Fruit fly (Drosophila melanogaster) whole organism, prepupa: ENCODE results near the gene CG34039.

Source experiments
- Blimp-1 ChIP-seq: fragments of 200-800 bp; sonication (Bioruptor generic); optimal IDR thresholded peaks from 3 replicates; lab custom pipeline; 2017; ENCODE audit warnings: missing biosample characterization, missing genetic modification characterization, mild to moderate bottlenecking, moderate library complexity, missing genetic modification reagents
- CG10631 ChIP-seq: fragments of 200-800 bp; sonication (Bioruptor generic); optimal IDR thresholded peaks from 2 replicates; lab custom pipeline; 2016; ENCODE audit warnings: missing biosample characterization, missing genetic modification characterization
- CG10669 ChIP-seq: fragments of 200-800 bp; sonication (Bioruptor generic); optimal IDR thresholded peaks from 3 replicates; lab custom pipeline; 2018; ENCODE audit warnings: missing biosample characterization, mild to moderate bottlenecking, missing genetic modification characterization, moderate library complexity
- CG15336 ChIP-seq: fragments of 200-800 bp; sonication (Bioruptor generic); IDR thresholded peaks from 2 replicates; pipeline ENCODE4 v1.3.6; 2022; ENCODE audit warnings: missing biosample characterization, missing genetic modification characterization
- CG3032 ChIP-seq: fragments of 200-800 bp; optimal IDR thresholded peaks from 2 replicates; lab custom pipeline; 2019; ENCODE audit warnings: missing biosample characterization, mild to moderate bottlenecking, missing genetic modification characterization, moderate library complexity
- CG32006 ChIP-seq: fragments of 200-800 bp; sonication (Bioruptor generic); optimal IDR thresholded peaks from 3 replicates; lab custom pipeline; 2017; ENCODE audit warnings: missing biosample characterization, mild to moderate bottlenecking, missing genetic modification characterization
- CG34406 ChIP-seq: fragments of 200-800 bp; sonication (Bioruptor generic); optimal IDR thresholded peaks from 3 replicates; lab custom pipeline; 2016; ENCODE audit warnings: missing biosample characterization, missing genetic modification characterization
- CG3919 ChIP-seq: fragments of 200-800 bp; sonication (Bioruptor generic); optimal IDR thresholded peaks from 3 replicates; lab custom pipeline; 2016; ENCODE audit warnings: missing biosample characterization, missing genetic modification characterization
- CG4318 ChIP-seq: fragments of 200-800 bp; sonication (Bioruptor generic); optimal IDR thresholded peaks from 3 replicates; lab custom pipeline; 2017; ENCODE audit warnings: missing biosample characterization, mild to moderate bottlenecking, missing genetic modification characterization
- CG6163 ChIP-seq: fragments of 200-800 bp; sonication (Bioruptor generic); IDR thresholded peaks from 3 replicates; pipeline ENCODE4 v1.3.6; 2022; ENCODE audit warnings: missing biosample characterization, missing genetic modification characterization
- CG6808 ChIP-seq: fragments of 200-800 bp; sonication (Bioruptor generic); optimal IDR thresholded peaks from 3 replicates; lab custom pipeline; 2017; ENCODE audit warnings: missing biosample characterization, missing genetic modification characterization, mild to moderate bottlenecking, moderate library complexity, missing genetic modification reagents
- CG6854 ChIP-seq: fragments of 200-800 bp; sonication (Bioruptor generic); optimal IDR thresholded peaks from 2 replicates; lab custom pipeline; 2017; ENCODE audit warnings: missing biosample characterization, mild to moderate bottlenecking, missing genetic modification characterization
- CG7368 ChIP-seq: fragments of 200-800 bp; sonication (Bioruptor generic); optimal IDR thresholded peaks from 3 replicates; lab custom pipeline; 2016; ENCODE audit warnings: missing biosample characterization, missing genetic modification characterization
- CG8119 ChIP-seq: fragments of 200-800 bp; sonication (Bioruptor generic); IDR thresholded peaks from 3 replicates; pipeline ENCODE4 v1.3.6; 2022; ENCODE audit warnings: missing biosample characterization, missing genetic modification characterization
- CG8632 ChIP-seq: fragments of 200-800 bp; sonication (Bioruptor generic); optimal IDR thresholded peaks from 3 replicates; lab custom pipeline; 2016; ENCODE audit warnings: missing biosample characterization, missing genetic modification characterization
- CG9139 ChIP-seq: fragments of 200-800 bp; sonication (Bioruptor generic); optimal IDR thresholded peaks from 3 replicates; lab custom pipeline; 2017; ENCODE audit warnings: missing biosample characterization, mild to moderate bottlenecking, missing genetic modification characterization
- Eip75B ChIP-seq: fragments of 200-800 bp; sonication (Bioruptor generic); optimal IDR thresholded peaks from 3 replicates; lab custom pipeline; 2016; ENCODE audit warnings: missing biosample characterization, missing genetic modification characterization
- Eip78C ChIP-seq: fragments of 200-800 bp; sonication (Bioruptor generic); peaks from one replicate; lab custom pipeline; 2016; ENCODE audit warnings: missing biosample characterization, missing genetic modification characterization
- Ets96B ChIP-seq: fragments of 200-800 bp; optimal IDR thresholded peaks from 2 replicates; lab custom pipeline; 2019; ENCODE audit warnings: missing biosample characterization, mild to moderate bottlenecking, missing genetic modification characterization, moderate library complexity
- Hr38 ChIP-seq: sonication (Bioruptor generic); optimal IDR thresholded peaks from 2 replicates; lab custom pipeline; 2016; ENCODE audit warnings: missing biosample characterization, missing genetic modification characterization
- Hr39 ChIP-seq: fragments of 200-800 bp; sonication (Bioruptor generic); optimal IDR thresholded peaks from 2 replicates; lab custom pipeline; 2016; ENCODE audit warnings: missing biosample characterization, missing genetic modification characterization
- Hr4 ChIP-seq: fragments of 200-800 bp; sonication (Bioruptor generic); optimal IDR thresholded peaks from 3 replicates; lab custom pipeline; 2016; ENCODE audit warnings: missing biosample characterization, missing genetic modification characterization
- Lpt ChIP-seq: fragments of 200-800 bp; sonication (Bioruptor generic); optimal IDR thresholded peaks from 3 replicates; lab custom pipeline; 2016; ENCODE audit warnings: missing biosample characterization, missing genetic modification characterization
- OdsH ChIP-seq: fragments of 200-800 bp; sonication (Bioruptor generic); optimal IDR thresholded peaks from 3 replicates; lab custom pipeline; 2016; ENCODE audit warnings: missing biosample characterization, missing genetic modification characterization
- Sox14 ChIP-seq: fragments of 200-800 bp; sonication (Bioruptor generic); optimal IDR thresholded peaks from 3 replicates; lab custom pipeline; 2016; ENCODE audit warnings: missing biosample characterization, missing genetic modification characterization
- Sox15 ChIP-seq: fragments of 200-800 bp; sonication (Bioruptor generic); optimal IDR thresholded peaks from 3 replicates; lab custom pipeline; 2016; ENCODE audit warnings: missing biosample characterization, missing genetic modification characterization
- achi ChIP-seq: fragments of 200-800 bp; sonication (Bioruptor generic); optimal IDR thresholded peaks from 3 replicates; lab custom pipeline; 2016; ENCODE audit warnings: missing biosample characterization, missing genetic modification characterization
- acj6 ChIP-seq: fragments of 200-800 bp; sonication (Bioruptor generic); optimal IDR thresholded peaks from 3 replicates; lab custom pipeline; 2016; ENCODE audit warnings: missing biosample characterization, missing genetic modification characterization
- dac ChIP-seq: fragments of 200-800 bp; sonication (Bioruptor generic); optimal IDR thresholded peaks from 2 replicates; lab custom pipeline; 2017; ENCODE audit warnings: missing biosample characterization, mild to moderate bottlenecking, missing genetic modification characterization
- dsx ChIP-seq: fragments of 200-800 bp; optimal IDR thresholded peaks from 3 replicates; lab custom pipeline; 2019; ENCODE audit warnings: missing biosample characterization, mild to moderate bottlenecking, missing genetic modification characterization, moderate library complexity; ENCODE audit not compliant: poor library complexity, severe bottlenecking
- eg ChIP-seq: fragments of 200-800 bp; sonication (Bioruptor generic); IDR thresholded peaks from 3 replicates; pipeline ENCODE4 v1.3.6; 2022; ENCODE audit warnings: missing biosample characterization, missing genetic modification characterization
- esn ChIP-seq: fragments of 200-800 bp; sonication (Bioruptor generic); optimal IDR thresholded peaks from 2 replicates; lab custom pipeline; 2016; ENCODE audit warnings: missing biosample characterization, mild to moderate bottlenecking, missing genetic modification characterization, moderate library complexity
- lz ChIP-seq: fragments of 200-800 bp; sonication (Bioruptor generic); optimal IDR thresholded peaks from 3 replicates; lab custom pipeline; 2016; ENCODE audit warnings: missing biosample characterization, missing genetic modification characterization
- pdm3 ChIP-seq: fragments of 200-800 bp; sonication (Bioruptor generic); optimal IDR thresholded peaks from 3 replicates; lab custom pipeline; 2016; ENCODE audit warnings: missing biosample characterization, missing genetic modification characterization
- salr ChIP-seq, 2 experiments: fragments of 200-800 bp; sonication (Bioruptor generic); optimal IDR thresholded peaks; 3 replicates each; lab custom pipeline; 2016 to 2018; ENCODE audit warnings: missing biosample characterization in 2 of 2, missing genetic modification characterization in 2 of 2, mild to moderate bottlenecking in 1 of 2
- spab ChIP-seq: fragments of 200-800 bp; sonication (Bioruptor generic); optimal IDR thresholded peaks from 2 replicates; lab custom pipeline; 2017; ENCODE audit warnings: missing biosample characterization, mild to moderate bottlenecking, missing genetic modification characterization, missing genetic modification reagents
- ss ChIP-seq, 2 experiments: fragments of 200-800 bp; sonication (Bioruptor generic); optimal IDR thresholded peaks; 2 replicates in 1 of 2; 3 replicates in 1 of 2; lab custom pipeline; 2017 to 2018; ENCODE audit warnings: mild to moderate bottlenecking in 2 of 2, missing biosample characterization in 2 of 2, missing genetic modification characterization in 2 of 2, moderate library complexity in 1 of 2
- svp ChIP-seq: fragments of 200-800 bp; sonication (Bioruptor generic); peaks from one replicate; lab custom pipeline; 2016; ENCODE audit warnings: missing biosample characterization, missing genetic modification characterization
- topi ChIP-seq: fragments of 200-800 bp; sonication (Bioruptor generic); optimal IDR thresholded peaks from 3 replicates; lab custom pipeline; 2016; ENCODE audit warnings: missing biosample characterization, missing genetic modification characterization
- vri ChIP-seq: fragments of 200-800 bp; sonication (Bioruptor generic); optimal IDR thresholded peaks from 3 replicates; lab custom pipeline; 2016; ENCODE audit warnings: missing biosample characterization, mild to moderate bottlenecking, missing genetic modification characterization

Gene CG34039

DNA sequence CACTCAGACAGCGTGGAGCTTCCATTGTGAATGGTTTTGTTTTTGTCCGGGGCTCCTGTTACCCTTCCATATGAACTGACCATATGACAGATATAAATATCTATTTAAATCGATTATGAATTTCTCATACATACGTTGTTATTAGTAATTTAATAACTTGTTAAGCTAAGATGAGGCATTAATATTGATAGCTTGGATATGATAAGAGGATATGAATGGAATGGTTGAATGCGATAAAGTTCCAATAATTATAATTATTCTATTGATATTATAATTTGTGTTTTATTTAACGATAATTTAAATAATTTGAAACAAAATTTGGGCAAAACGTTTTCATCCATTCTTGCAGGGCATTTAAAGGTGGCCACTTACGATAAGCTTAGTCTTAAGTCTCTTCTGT, 50.7 kb downstream of the CG34039 start (continued):
- TF ChIP-seq Eip78C (GFP tag; lab: Kevin White, UChicago) (peak; percentile 83), vri (GFP tag; lab: Kevin White, UChicago) (no peak), CG32006 (GFP tag; lab: Kevin White, UChicago) (peak; percentile 61), CG10669 (GFP tag; lab: Kevin White, UChicago) (peak; percentile 65), CG8119 (0 out of 3 replicates have a peak, but pooled peaks have one; percentile 14), eg (GFP tag; lab: Robert Waterston, UW) (no peak), Lpt (GFP tag; lab: Kevin White, UChicago) (peak; percentile 31), Hr38 (GFP tag; lab: Kevin White, UChicago) (no peak), CG8632 (GFP tag; lab: Kevin White, UChicago) (peak; percentile 65), Sox15 (GFP tag; lab: Kevin White, UChicago) (peak; percentile 14), Hr4 (peak; percentile 10), CG6163 (GFP tag; lab: Robert Waterston, UW) (no peak), Hr39 (peak; percentile 42), CG6808 (peak; percentile 58), CG7368 (GFP tag; lab: Kevin White, UChicago) (no peak), achi (GFP tag; lab: Kevin White, UChicago) (peak; percentile 64), dsx (peak; percentile 36), svp (GFP tag; lab: Kevin White, UChicago) (peak; percentile 68), spab (GFP tag; lab: Kevin White, UChicago) (peak; percentile 63), Eip75B (GFP tag; lab: Kevin White, UChicago) (peak; percentile 13)

DNA sequence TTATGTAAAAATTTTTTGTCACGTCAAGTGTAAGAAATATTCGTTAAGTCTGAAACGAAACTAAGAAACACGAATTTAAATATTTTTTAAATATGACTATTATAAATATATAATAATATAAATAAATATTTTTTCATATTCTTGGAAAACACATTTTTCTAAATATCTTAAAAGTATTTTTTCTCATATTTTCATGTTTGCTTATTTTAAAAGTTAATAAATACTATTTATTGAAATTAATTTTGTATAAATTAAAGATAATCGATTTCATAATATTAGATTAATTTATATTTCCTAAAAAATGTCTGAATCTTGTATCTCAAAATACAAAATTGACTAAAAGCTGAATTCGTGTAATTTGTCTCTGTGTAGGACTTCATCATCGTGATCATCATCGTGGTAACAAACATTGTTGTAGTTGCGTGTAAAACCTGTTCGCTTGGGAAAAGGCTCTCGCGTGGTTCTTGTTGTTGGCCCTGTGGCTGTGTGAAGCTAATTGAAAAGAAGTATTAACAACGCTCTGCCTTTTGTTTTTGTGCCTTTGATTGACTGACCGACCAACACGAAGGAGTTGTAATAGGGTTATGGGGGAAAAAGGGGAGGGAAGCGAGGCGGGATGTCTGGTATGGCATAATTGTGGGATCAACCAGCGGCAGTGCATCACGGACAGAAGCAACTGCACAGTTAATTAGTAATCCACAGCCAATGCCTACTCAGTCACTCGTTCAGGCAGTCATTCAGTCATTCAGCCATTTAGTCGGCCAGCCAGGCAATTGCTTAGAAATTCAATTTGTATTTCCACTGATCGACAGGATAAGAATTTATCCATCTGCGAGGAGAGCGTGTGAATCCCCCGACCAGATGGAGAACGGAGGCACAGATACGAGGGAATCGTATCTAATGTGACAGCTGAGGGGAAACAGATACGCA, 51.9 kb downstream of the CG34039 start:
- TF ChIP-seq achi (GFP tag; lab: Kevin White, UChicago) (peak; percentile 31), Eip78C (GFP tag; lab: Kevin White, UChicago) (peak; percentile 54), CG9139 (GFP tag; lab: Kevin White, UChicago) (peak; percentile 17), ss (GFP tag; optimal IDR thresholded peaks at IDR 0.05; lab: Kevin White, UChicago) (peak; percentile 46 to 80), vri (GFP tag; lab: Kevin White, UChicago) (no peak), CG34406 (GFP tag; lab: Kevin White, UChicago) (peak; percentile 26), CG10631 (GFP tag; lab: Kevin White, UChicago) (peak; percentile 43), CG3032 (tag; lab: Kevin White, UChicago) (peak; percentile 68), CG6854 (GFP tag; lab: Kevin White, UChicago) (peak; percentile 1), pdm3 (no peak), Hr38 (GFP tag; lab: Kevin White, UChicago) (no peak), Sox14 (GFP tag; lab: Kevin White, UChicago) (peak; percentile 24), Blimp-1 (GFP tag; lab: Kevin White, UChicago) (no peak), dsx (peak; percentile 98), OdsH (GFP tag; lab: Kevin White, UChicago) (peak; percentile 17), dac (no peak), CG15336 (no peak), CG3919 (peak; percentile 1), Ets96B (peak; percentile 41), CG32006 (GFP tag; lab: Kevin White, UChicago) (peak; percentile 45), acj6 (GFP tag; lab: Kevin White, UChicago) (peak; percentile 21), spab (GFP tag; lab: Kevin White, UChicago) (peak; percentile 4), lz (GFP tag; lab: Kevin White, UChicago) (peak; percentile 4), topi (GFP tag; lab: Kevin White, UChicago) (peak; percentile 5), CG4318 (GFP tag; lab: Kevin White, UChicago) (peak; percentile 3), CG8632 (GFP tag; lab: Kevin White, UChicago) (peak; percentile 60), Hr39 (no peak), salr (GFP tag; optimal IDR thresholded peaks at IDR 0.05; lab: Kevin White, UChicago) (peak in 1 of 2 experiments; percentile 42), esn (peak; percentile 52)
